Worm (Caenorhabditis elegans) whole organism, early embryonic: ENCODE results near the gene fbxb-98.
"Not testable (repeated sequence)": the region's sequence is repeated elsewhere in the genome, so short reads cannot be mapped to it uniquely, and the experiment has no call there.

Experiments used
- ama-1 ChIP-seq: fragments of 150-350 bp; optimal IDR thresholded peaks from 2 replicates; lab custom pipeline; 2014
- flt-1 ChIP-seq: fragments of 200-800 bp; sonication (Bioruptor generic); IDR thresholded peaks from 2 replicates; pipeline ENCODE4 v1.3.6; 2022; ENCODE audit warnings: missing genetic modification characterization, missing compliant biosample characterization
- hnd-1 ChIP-seq: sonication (generic microtip); optimal IDR thresholded peaks from 2 replicates; lab custom pipeline; 2016; ENCODE audit warnings: missing genetic modification characterization, missing compliant biosample characterization
- tbx-37 ChIP-seq: fragments of 200-800 bp; sonication (Bioruptor generic); conservative IDR thresholded peaks from 2 replicates; pipeline ENCODE4 v1.3.6; 2022; ENCODE audit warnings: missing genetic modification reagents, missing genetic modification characterization, missing compliant biosample characterization
- tra-4 ChIP-seq: sonication (generic microtip); optimal IDR thresholded peaks from 2 replicates; lab custom pipeline; 2017; ENCODE audit warnings: missing genetic modification characterization, missing compliant biosample characterization

ce11 chrII:1824329-1824728 is 38.1 kb upstream of the fbxb-98 start, which contains the start of gene math-41:
- TF ChIP-seq ama-1 (lab: Kevin White, UChicago); tbx-37 (GFP tag; lab: Robert Waterston, UW); hnd-1 (tag; lab: Kevin White, UChicago); flt-1; tra-4 (tag; lab: Kevin White, UChicago): not testable (repeated sequence)
